Worm (Caenorhabditis elegans): ENCODE results near the gene maa-1.

- TF ChIP-seq zip-5 (tag; optimal IDR thresholded peaks at IDR 0.05) = no peak
- no peak for TF ChIP-seq hlh-13 (GFP tag; optimal IDR thresholded peaks at IDR 0.05)
- no peak for TF ChIP-seq odd-2 (tag; optimal IDR thresholded peaks at IDR 0.05)
- TF ChIP-seq unc-86 (tag; optimal IDR thresholded peaks at IDR 0.05) = no peak
- TF ChIP-seq pat-9 (tag; optimal IDR thresholded peaks at IDR 0.05) = no peak
- TF ChIP-seq elt-2 (tag; optimal IDR thresholded peaks at IDR 0.05) = no peak
- TF ChIP-seq dve-1 (tag; optimal IDR thresholded peaks at IDR 0.05) = no peak
- TF ChIP-seq dmd-4 (tag; optimal IDR thresholded peaks at IDR 0.05; ENCODE audit: borderline replicate concordance) = no peak
- no peak for TF ChIP-seq pax-1 (tag; optimal IDR thresholded peaks at IDR 0.05)
- TF ChIP-seq ceh-19 (GFP tag; optimal IDR thresholded peaks at IDR 0.05) = no peak
- TF ChIP-seq nhr-11 (tag; optimal IDR thresholded peaks at IDR 0.05) = no peak
- TF ChIP-seq unc-55 (GFP tag; optimal IDR thresholded peaks at IDR 0.05) = no peak
- TF ChIP-seq lin-11 (tag; optimal IDR thresholded peaks at IDR 0.05) = no peak
Measured at ce11 chrIII:11861123-11861522, 38.8 kb upstream of the maa-1 start.

All from whole organism, late embryonic.